Fruit fly (Drosophila melanogaster) whole organism, embryonic: Measurements from ENCODE around the gene CG7094.

Source experiments
- Abd-B ChIP-seq: fragments of 200-800 bp; sonication (Bioruptor generic); optimal IDR thresholded peaks from 2 replicates; lab custom pipeline; 2018; ENCODE audit warnings: missing biosample characterization, mild to moderate bottlenecking, missing genetic modification characterization, moderate library complexity
- Atf3 ChIP-seq: fragments of 200-800 bp; sonication (Bioruptor generic); optimal IDR thresholded peaks from 3 replicates; lab custom pipeline; 2016; ENCODE audit warnings: missing biosample characterization, missing genetic modification characterization
- B-H1 ChIP-seq: fragments of 200-800 bp; sonication (Bioruptor generic); IDR thresholded peaks from 3 replicates; pipeline ENCODE4 v1.3.6; 2022; ENCODE audit warnings: missing biosample characterization, missing genetic modification characterization
- BEAF-32 ChIP-seq: fragments of 200-800 bp; sonication (Bioruptor generic); optimal IDR thresholded peaks from 3 replicates; lab custom pipeline; 2017; ENCODE audit warnings: missing biosample characterization, missing genetic modification characterization, mild to moderate bottlenecking, moderate library complexity, missing genetic modification reagents
- CG11456 ChIP-seq: fragments of 200-800 bp; sonication (Bioruptor generic); IDR thresholded peaks from 3 replicates; pipeline ENCODE4 v1.3.6; 2022; ENCODE audit warnings: missing biosample characterization, missing genetic modification characterization
- CG11695 ChIP-seq: fragments of 200-800 bp; sonication (Bioruptor generic); IDR thresholded peaks from 3 replicates; pipeline ENCODE4 v1.3.6; 2022; ENCODE audit warnings: missing biosample characterization, missing genetic modification characterization
- CG12236 ChIP-seq: fragments of 200-800 bp; sonication (Bioruptor generic); optimal IDR thresholded peaks from 2 replicates; lab custom pipeline; 2016; ENCODE audit warnings: missing biosample characterization, missing genetic modification characterization
- CG13296 ChIP-seq: fragments of 200-800 bp; sonication (Bioruptor generic); optimal IDR thresholded peaks from 3 replicates; lab custom pipeline; 2018; ENCODE audit warnings: missing biosample characterization, mild to moderate bottlenecking, missing genetic modification characterization
- CG13624 ChIP-seq: fragments of 200-800 bp; sonication (Bioruptor generic); optimal IDR thresholded peaks from 2 replicates; lab custom pipeline; 2016; ENCODE audit warnings: missing biosample characterization, missing genetic modification characterization
- CG14014 ChIP-seq: fragments of 200-800 bp; sonication (Bioruptor generic); IDR thresholded peaks from 2 replicates; pipeline ENCODE4 v1.3.6; 2022; ENCODE audit warnings: missing biosample characterization, missing genetic modification characterization
- CG14965 ChIP-seq: fragments of 200-800 bp; sonication (Bioruptor generic); optimal IDR thresholded peaks from 2 replicates; lab custom pipeline; 2016; ENCODE audit warnings: missing biosample characterization, missing genetic modification characterization, borderline replicate concordance
- CG1602 ChIP-seq: fragments of 200-800 bp; sonication (Bioruptor generic); optimal IDR thresholded peaks from 3 replicates; lab custom pipeline; 2016; ENCODE audit warnings: missing biosample characterization, missing genetic modification characterization
- CG17361 ChIP-seq: fragments of 200-800 bp; sonication (Bioruptor generic); IDR thresholded peaks from 3 replicates; pipeline ENCODE4 v1.3.6; 2022; ENCODE audit warnings: missing biosample characterization, missing genetic modification characterization
- CG18011 ChIP-seq: fragments of 200-800 bp; sonication (Bioruptor generic); optimal IDR thresholded peaks from 2 replicates; lab custom pipeline; 2017; ENCODE audit warnings: missing biosample characterization, missing genetic modification characterization, mild to moderate bottlenecking, moderate library complexity, missing genotype
- CG18476 ChIP-seq: fragments of 200-800 bp; sonication (Bioruptor generic); optimal IDR thresholded peaks from 2 replicates; lab custom pipeline; 2016; ENCODE audit warnings: missing biosample characterization, mild to moderate bottlenecking, missing genetic modification characterization
- CG30403 ChIP-seq: fragments of 200-800 bp; sonication (Bioruptor generic); optimal IDR thresholded peaks from 3 replicates; lab custom pipeline; 2016; ENCODE audit warnings: missing biosample characterization, missing genetic modification characterization
- CG31224 ChIP-seq: fragments of 200-800 bp; sonication (Bioruptor generic); IDR thresholded peaks from 2 replicates; pipeline ENCODE4 v1.3.6; 2022; ENCODE audit warnings: missing biosample characterization, missing genetic modification characterization
- CG31388 ChIP-seq: fragments of 200-800 bp; sonication (Bioruptor generic); optimal IDR thresholded peaks from 2 replicates; lab custom pipeline; 2016; ENCODE audit warnings: missing biosample characterization, missing genetic modification characterization
- CG4617 ChIP-seq: fragments of 200-800 bp; sonication (Bioruptor generic); optimal IDR thresholded peaks from 3 replicates; lab custom pipeline; 2016; ENCODE audit warnings: missing biosample characterization, missing genetic modification characterization, borderline replicate concordance
- CG4730 ChIP-seq: fragments of 200-800 bp; sonication (Bioruptor generic); IDR thresholded peaks from 2 replicates; pipeline ENCODE4 v1.3.6; 2022; ENCODE audit warnings: missing biosample characterization, missing genetic modification characterization
- CG4854 ChIP-seq: fragments of 200-800 bp; sonication (Bioruptor generic); optimal IDR thresholded peaks from 2 replicates; lab custom pipeline; 2016; ENCODE audit warnings: missing biosample characterization, missing genetic modification characterization, inconsistent platforms
- CG7987 ChIP-seq: fragments of 200-800 bp; sonication (Bioruptor generic); optimal IDR thresholded peaks from 2 replicates; lab custom pipeline; 2018; ENCODE audit warnings: missing biosample characterization, mild to moderate bottlenecking, missing genetic modification characterization, moderate library complexity
- CG8089 ChIP-seq: fragments of 200-800 bp; sonication (Bioruptor generic); optimal IDR thresholded peaks from 3 replicates; lab custom pipeline; 2016; ENCODE audit warnings: missing biosample characterization, missing genetic modification characterization
- CG8359 ChIP-seq: fragments of 200-800 bp; sonication (Bioruptor generic); optimal IDR thresholded peaks from 2 replicates; lab custom pipeline; 2017; ENCODE audit warnings: missing biosample characterization, mild to moderate bottlenecking, missing genetic modification characterization, borderline replicate concordance
- CG8924 ChIP-seq: fragments of 200-800 bp; optimal IDR thresholded peaks from 3 replicates; lab custom pipeline; 2019; ENCODE audit warnings: missing biosample characterization, mild to moderate bottlenecking, missing genetic modification characterization, moderate library complexity
- CG9437 ChIP-seq: fragments of 200-800 bp; sonication (Bioruptor generic); optimal IDR thresholded peaks from 2 replicates; lab custom pipeline; 2018; ENCODE audit warnings: missing biosample characterization, mild to moderate bottlenecking, missing genetic modification characterization
- Dad ChIP-seq: fragments of 200-800 bp; sonication (Bioruptor generic); optimal IDR thresholded peaks from 3 replicates; lab custom pipeline; 2016; ENCODE audit warnings: missing biosample characterization, missing genetic modification characterization
- Dref ChIP-seq: fragments of 200-800 bp; sonication (Bioruptor generic); IDR thresholded peaks from 2 replicates; pipeline ENCODE4 v1.3.6; 2022; ENCODE audit warnings: missing biosample characterization, missing genetic modification characterization
- Hmx ChIP-seq: fragments of 200-800 bp; sonication (Bioruptor generic); optimal IDR thresholded peaks from 2 replicates; lab custom pipeline; 2016; ENCODE audit warnings: missing biosample characterization, missing genetic modification characterization
- MESR4 ChIP-seq: fragments of 200-800 bp; sonication (Bioruptor generic); optimal IDR thresholded peaks from 2 replicates; lab custom pipeline; 2018; ENCODE audit warnings: missing biosample characterization, mild to moderate bottlenecking, missing genetic modification characterization, moderate library complexity
- Mrtf ChIP-seq: fragments of 200-800 bp; sonication (Bioruptor generic); IDR thresholded peaks from 3 replicates; pipeline ENCODE4 v1.3.6; 2022; ENCODE audit warnings: missing biosample characterization, missing genetic modification characterization
- NC2α ChIP-seq: fragments of 200-800 bp; sonication (Bioruptor generic); optimal IDR thresholded peaks from 2 replicates; lab custom pipeline; 2016; ENCODE audit warnings: missing biosample characterization, missing genetic modification characterization
- Rfx ChIP-seq: fragments of 200-800 bp; sonication (Bioruptor generic); IDR thresholded peaks from 2 replicates; pipeline ENCODE4 v1.3.6; 2022; ENCODE audit warnings: missing biosample characterization, missing genetic modification characterization
- Spps ChIP-seq: fragments of 200-800 bp; sonication (Bioruptor generic); optimal IDR thresholded peaks from 2 replicates; lab custom pipeline; 2018; ENCODE audit warnings: missing biosample characterization, mild to moderate bottlenecking, missing genetic modification characterization
- Taf1 ChIP-seq: fragments of 200-800 bp; sonication (Bioruptor generic); IDR thresholded peaks from 2 replicates; pipeline ENCODE4 v1.3.6; 2022; ENCODE audit warnings: missing biosample characterization, missing genetic modification characterization
- bcd ChIP-seq: fragments of 200-800 bp; sonication (Bioruptor generic); optimal IDR thresholded peaks from 2 replicates; lab custom pipeline; 2017; ENCODE audit warnings: missing biosample characterization, mild to moderate bottlenecking, missing genetic modification characterization
- chm ChIP-seq: fragments of 200-800 bp; sonication (Bioruptor generic); IDR thresholded peaks from 2 replicates; pipeline ENCODE4 v1.3.6; 2022; ENCODE audit warnings: missing biosample characterization, missing genetic modification characterization
- dysf ChIP-seq: fragments of 200-800 bp; sonication (Bioruptor generic); IDR thresholded peaks from 3 replicates; pipeline ENCODE4 v1.3.6; 2022; ENCODE audit warnings: missing biosample characterization, missing genetic modification characterization
- fu2 ChIP-seq: fragments of 200-800 bp; sonication (Bioruptor generic); optimal IDR thresholded peaks from 2 replicates; lab custom pipeline; 2016; ENCODE audit warnings: missing biosample characterization, missing genetic modification characterization
- h ChIP-seq: fragments of >200 bp; optimal IDR thresholded peaks from 2 replicates; lab custom pipeline; 2017
- hbn ChIP-seq: fragments of 200-800 bp; sonication (Bioruptor generic); IDR thresholded peaks from 2 replicates; pipeline ENCODE4 v1.3.6; 2022; ENCODE audit warnings: missing biosample characterization, missing genetic modification characterization; ENCODE audit not compliant: partially characterized antibody
- inv ChIP-seq: fragments of 200-800 bp; sonication (Bioruptor generic); IDR thresholded peaks from 2 replicates; pipeline ENCODE4 v1.3.6; 2022; ENCODE audit warnings: missing biosample characterization, missing genetic modification characterization; ENCODE audit not compliant: partially characterized antibody
- klu ChIP-seq: fragments of 200-800 bp; sonication (Bioruptor generic); IDR thresholded peaks from 2 replicates; pipeline ENCODE4 v1.3.6; 2022; ENCODE audit warnings: missing biosample characterization, missing genetic modification characterization
- luna ChIP-seq: fragments of 200-800 bp; sonication (Bioruptor generic); optimal IDR thresholded peaks from 2 replicates; lab custom pipeline; 2016; ENCODE audit warnings: missing biosample characterization, missing genetic modification characterization
- nau ChIP-seq: fragments of 200-800 bp; sonication (Bioruptor generic); optimal IDR thresholded peaks from 3 replicates; lab custom pipeline; 2017; ENCODE audit warnings: missing biosample characterization, mild to moderate bottlenecking, missing genetic modification characterization, missing genetic modification reagents
- schlank ChIP-seq: fragments of 200-800 bp; sonication (Bioruptor generic); optimal IDR thresholded peaks from 2 replicates; lab custom pipeline; 2018; ENCODE audit warnings: missing biosample characterization, mild to moderate bottlenecking, missing genetic modification characterization
- sug ChIP-seq: fragments of 200-800 bp; optimal IDR thresholded peaks from 2 replicates; lab custom pipeline; 2019; ENCODE audit warnings: missing biosample characterization, mild to moderate bottlenecking, missing genetic modification characterization, moderate library complexity
- tx ChIP-seq: fragments of 200-800 bp; sonication (Bioruptor generic); optimal IDR thresholded peaks from 2 replicates; lab custom pipeline; 2016; ENCODE audit warnings: missing biosample characterization, missing genetic modification characterization
- usp ChIP-seq: fragments of >200 bp; optimal IDR thresholded peaks from 2 replicates; lab custom pipeline; 2017; ENCODE audit warnings: missing biosample characterization, missing genetic modification characterization
- zen ChIP-seq: fragments of 200-800 bp; sonication (Bioruptor generic); optimal IDR thresholded peaks from 3 replicates; lab custom pipeline; 2018; ENCODE audit warnings: missing biosample characterization, mild to moderate bottlenecking, missing genetic modification characterization, moderate library complexity

Gene CG7094

dm6 chr2L:17588173-17589082 lies 32.9 kb upstream of the CG7094 start (continued):
- no peak for TF ChIP-seq dysf (GFP tag; lab: Robert Waterston, UW)
- no peak for TF ChIP-seq CG31388 (GFP tag; lab: Kevin White, UChicago)
- TF ChIP-seq CG18476 (GFP tag; lab: Kevin White, UChicago): no peak
- TF ChIP-seq Rfx: no peak
- TF ChIP-seq klu (GFP tag; lab: Robert Waterston, UW): no peak
- TF ChIP-seq NC2α: no peak
- TF ChIP-seq bcd (GFP tag; lab: Kevin White, UChicago): peak; percentile 21
- no peak for TF ChIP-seq Dad (GFP tag; lab: Kevin White, UChicago)
- TF ChIP-seq CG11695 (GFP tag; lab: Robert Waterston, UW): no peak
- peak; percentile 23 for TF ChIP-seq zen
- TF ChIP-seq sug: no peak
- no peak for TF ChIP-seq CG13624
- TF ChIP-seq schlank (tag; lab: Kevin White, UChicago): no peak
- peak; percentile 54 for TF ChIP-seq CG30403 (GFP tag; lab: Kevin White, UChicago)
- TF ChIP-seq h (lab: Kevin White, UChicago): no peak
- no peak for TF ChIP-seq fu2
- 0 out of 3 replicates have a peak, but pooled peaks have one; percentile 55 for TF ChIP-seq CG11456
- TF ChIP-seq CG4730 (GFP tag; lab: Robert Waterston, UW): no peak
- TF ChIP-seq CG1602 (GFP tag; lab: Kevin White, UChicago): peak; percentile 28
- TF ChIP-seq CG17361: peak; percentile 89
- no peak for TF ChIP-seq hbn (GFP tag; lab: Robert Waterston, UW)
- TF ChIP-seq CG4617: no peak
- no peak for TF ChIP-seq CG7987
- no peak for TF ChIP-seq inv (GFP tag; lab: Robert Waterston, UW)
- TF ChIP-seq tx (GFP tag; lab: Kevin White, UChicago): no peak
- no peak for TF ChIP-seq CG8359 (GFP tag; lab: Kevin White, UChicago)
- no peak for TF ChIP-seq luna (GFP tag; lab: Kevin White, UChicago)
- no peak for TF ChIP-seq CG14014 (GFP tag; lab: Robert Waterston, UW)
- no peak for TF ChIP-seq Taf1
- peak; percentile 20 for TF ChIP-seq CG13296 (GFP tag; lab: Kevin White, UChicago)
- no peak for TF ChIP-seq CG12236 (GFP tag; lab: Kevin White, UChicago)
- peak; percentile 38; the same call in 1 of the 2 replicates for TF ChIP-seq CG31224 (GFP tag; lab: Robert Waterston, UW)
- TF ChIP-seq CG18011: no peak
- TF ChIP-seq nau: no peak
- TF ChIP-seq Spps (tag; lab: Kevin White, UChicago): peak; percentile 13
- TF ChIP-seq Atf3: no peak
- no peak for TF ChIP-seq usp
- TF ChIP-seq MESR4 (GFP tag; lab: Kevin White, UChicago): no peak
- peak; percentile 55 for TF ChIP-seq Abd-B (GFP tag; lab: Kevin White, UChicago)
- TF ChIP-seq Hmx (GFP tag; lab: Kevin White, UChicago): no peak
- no peak for TF ChIP-seq CG14965 (GFP tag; lab: Kevin White, UChicago)
- no peak for TF ChIP-seq B-H1 (GFP tag; lab: Robert Waterston, UW)
- TF ChIP-seq CG8924 (tag; lab: Kevin White, UChicago): peak; percentile 68
- TF ChIP-seq CG8089 (GFP tag; lab: Kevin White, UChicago): no peak
- TF ChIP-seq Mrtf: 0 out of 3 replicates have a peak, but pooled peaks have one; percentile 25
- no peak for TF ChIP-seq CG4854 (GFP tag; lab: Kevin White, UChicago)
- 0 out of 2 replicates have a peak, but pooled peaks have one; percentile 6 for TF ChIP-seq chm (GFP tag; lab: Robert Waterston, UW)
- TF ChIP-seq Dref (GFP tag; lab: Robert Waterston, UW): no peak
- peak; percentile 64 for TF ChIP-seq CG9437 (GFP tag; lab: Kevin White, UChicago)
- no peak for TF ChIP-seq BEAF-32 (GFP tag; lab: Kevin White, UChicago)
